Fruit fly (Drosophila melanogaster): ENCODE results near the gene Dop1R1.

Dop1R1 gene

dm6 chr3R:14140912-14141311 is 73.7 kb downstream of the Dop1R1 start:
- TF ChIP-seq sr (GFP tag; IDR thresholded peaks at IDR 0.05), result no peak
- TF ChIP-seq jumu (GFP tag; optimal IDR thresholded peaks at IDR 0.05), result no peak
- peak; percentile 6 for TF ChIP-seq CG8359 (GFP tag; optimal IDR thresholded peaks at IDR 0.05; ENCODE audit: borderline replicate concordance)
- peak; percentile 93 for TF ChIP-seq scrt (GFP tag; optimal IDR thresholded peaks at IDR 0.05)
- TF ChIP-seq CG6654 (GFP tag; optimal IDR thresholded peaks at IDR 0.05), result no peak
- peak; percentile 21 to 57 for TF ChIP-seq Trl (optimal IDR thresholded peaks at IDR 0.05)
- TF ChIP-seq Trl (GFP tag; optimal IDR thresholded peaks at IDR 0.05), result no peak
- no peak for TF ChIP-seq CG6791 (GFP tag; IDR thresholded peaks at IDR 0.05; ENCODE audit: partially characterized antibody)
- no peak for TF ChIP-seq Optix (GFP tag; IDR thresholded peaks at IDR 0.05)
- TF ChIP-seq dimm (GFP tag; IDR thresholded peaks at IDR 0.05), result no peak
- peak; percentile 79 for TF ChIP-seq ewg (GFP tag; optimal IDR thresholded peaks at IDR 0.05)

DNA sequence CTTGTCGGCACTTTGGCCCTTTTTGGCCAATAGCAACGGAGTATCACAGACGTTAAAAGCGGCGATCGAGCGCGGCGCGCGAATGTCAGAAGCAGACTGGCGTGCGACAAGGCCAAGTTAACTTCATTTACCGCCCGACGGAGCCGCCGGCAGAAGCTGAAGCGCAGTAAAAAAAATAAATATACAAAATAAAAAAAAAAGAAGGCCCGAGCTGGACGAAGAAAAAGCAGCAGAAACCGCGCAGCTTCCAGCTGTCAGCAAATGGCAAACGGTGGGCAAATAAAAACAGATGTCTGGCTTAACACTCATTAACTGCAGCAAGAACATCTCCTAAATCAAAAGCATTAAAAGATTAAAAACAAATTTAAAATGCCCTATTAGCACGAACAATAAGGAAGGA is 82.6 kb downstream of the Dop1R1 start, which contains the start of gene CG14356:
Gene CG14356 (minus strand): TSS at position 101 of the 400 bp plus-strand sequence.
- TF ChIP-seq CG2678 (tag; optimal IDR thresholded peaks at IDR 0.05) (no peak), CG3726 (GFP tag; IDR thresholded peaks at IDR 0.05) (0 out of 3 replicates have a peak, but pooled peaks have one; percentile 11)

- TF ChIP-seq nau (GFP tag; optimal IDR thresholded peaks at IDR 0.05) (peak; percentile 76), gfzf (GFP tag; optimal IDR thresholded peaks at IDR 0.05) (no peak), CG6765 (GFP tag; optimal IDR thresholded peaks at IDR 0.05) (peak; percentile 83), CG12659 (GFP tag; optimal IDR thresholded peaks at IDR 0.05) (peak; percentile 95), Abd-B (GFP tag; optimal IDR thresholded peaks at IDR 0.05) (peak; percentile 95), CG8478 (optimal IDR thresholded peaks at IDR 0.05) (no peak), Eip74EF (GFP tag; optimal IDR thresholded peaks at IDR 0.05) (no peak), HLH54F (GFP tag; optimal IDR thresholded peaks at IDR 0.05) (peak; percentile 83), gt (GFP tag; IDR thresholded peaks at IDR 0.05) (peak; percentile 78), fru (optimal IDR thresholded peaks at IDR 0.05) (no peak), gro (GFP tag; optimal IDR thresholded peaks at IDR 0.05) (peak; percentile 70), CG4820 (GFP tag; optimal IDR thresholded peaks at IDR 0.05) (peak; percentile 91), nmo (GFP tag; optimal IDR thresholded peaks at IDR 0.05) (peak; percentile 95), BEAF-32 (GFP tag; optimal IDR thresholded peaks at IDR 0.05) (peak; percentile 27), CG1603 (tag; optimal IDR thresholded peaks at IDR 0.05) (no peak), stwl (tag; optimal IDR thresholded peaks at IDR 0.05) (peak; percentile 91), vnd (GFP tag; IDR thresholded peaks at IDR 0.05; ENCODE audit: partially characterized antibody) (no peak), phol (tag; optimal IDR thresholded peaks at IDR 0.05) (peak; percentile 94), CG17912 (GFP tag; optimal IDR thresholded peaks at IDR 0.05) (peak; percentile 74), zfh1 (GFP tag; IDR thresholded peaks at IDR 0.05) (peak; percentile 88), CG3838 (GFP tag; optimal IDR thresholded peaks at IDR 0.05) (peak; percentile 50), hkb (optimal IDR thresholded peaks at IDR 0.05) (no peak), hkb (GFP tag; IDR thresholded peaks at IDR 0.05) (peak; percentile 90), MBD-R2 (GFP tag; IDR thresholded peaks at IDR 0.05) (peak; percentile 91; the same call in 1 of the 2 replicates), CG1792 (GFP tag; optimal IDR thresholded peaks at IDR 0.05) (peak; percentile 47), ken (GFP tag; IDR thresholded peaks at IDR 0.05) (peak; percentile 92; the same call in 2 of the 3 replicates), Mes4 (GFP tag; optimal IDR thresholded peaks at IDR 0.05) (peak; percentile 52), CG4424 (GFP tag; optimal IDR thresholded peaks at IDR 0.05) (peak; percentile 94), pzg (GFP tag; optimal IDR thresholded peaks at IDR 0.05) (peak; percentile 43), CG13287 (GFP tag; IDR thresholded peaks at IDR 0.05; ENCODE audit: partially characterized antibody) (peak; percentile 48; the same call in 1 of the 2 replicates), Taf1 (GFP tag; IDR thresholded peaks at IDR 0.05) (peak; percentile 87), ac (GFP tag; optimal IDR thresholded peaks at IDR 0.05) (peak; percentile 12), fd96Cb (tag; optimal IDR thresholded peaks at IDR 0.05) (peak; percentile 89), pfk (GFP tag; optimal IDR thresholded peaks at IDR 0.05) (no peak)
Measured at dm6 chr3R:14125479-14126121, 89.0 kb downstream of the Dop1R1 start, which contains the start of the genes 140up and Polr2B. Gene 140up, minus strand, starts transcription at chr3R:14125548. Gene Polr2B, plus strand, starts transcription at chr3R:14125791.
